Fruit fly (Drosophila melanogaster) whole organism: ENCODE results near the gene CG8117.

Experiments
- CG8478 ChIP-seq: fragments of >200 bp; optimal IDR thresholded peaks from 2 replicates; lab custom pipeline; 2018; ENCODE audit warnings: inconsistent platforms
- EcR ChIP-seq, 2 experiments: fragments of >200 bp; optimal IDR thresholded peaks; 2 replicates each; lab custom pipeline; 2017; ENCODE audit warnings: missing biosample characterization in 2 of 2, missing genetic modification characterization in 2 of 2, missing genetic modification reagents in 2 of 2
- pan ChIP-seq: fragments of >200 bp; optimal IDR thresholded peaks from 2 replicates; lab custom pipeline; 2017
- psq ChIP-seq: fragments of >200 bp; optimal IDR thresholded peaks from 2 replicates; lab custom pipeline; 2017
- usp ChIP-seq: fragments of >200 bp; optimal IDR thresholded peaks from 2 replicates; lab custom pipeline; 2017; ENCODE audit warnings: missing biosample characterization, missing genetic modification characterization, mixed read lengths

- TF ChIP-seq pan (no peak), psq (lab: Kevin White, UChicago) (no peak), usp (GFP tag; lab: Kevin White, UChicago) (no peak), CG8478 (lab: Kevin White, UChicago) (no peak), EcR (GFP tag; optimal IDR thresholded peaks at IDR 0.05; lab: Kevin White, UChicago) (no peak)
These were observed 26.1 kb upstream of the CG8117 start for dm6 chrX:15617916-15618315.
